Fruit fly (Drosophila melanogaster): Measurements from ENCODE around the gene SsRbeta.

The SsRbeta gene

DNA sequence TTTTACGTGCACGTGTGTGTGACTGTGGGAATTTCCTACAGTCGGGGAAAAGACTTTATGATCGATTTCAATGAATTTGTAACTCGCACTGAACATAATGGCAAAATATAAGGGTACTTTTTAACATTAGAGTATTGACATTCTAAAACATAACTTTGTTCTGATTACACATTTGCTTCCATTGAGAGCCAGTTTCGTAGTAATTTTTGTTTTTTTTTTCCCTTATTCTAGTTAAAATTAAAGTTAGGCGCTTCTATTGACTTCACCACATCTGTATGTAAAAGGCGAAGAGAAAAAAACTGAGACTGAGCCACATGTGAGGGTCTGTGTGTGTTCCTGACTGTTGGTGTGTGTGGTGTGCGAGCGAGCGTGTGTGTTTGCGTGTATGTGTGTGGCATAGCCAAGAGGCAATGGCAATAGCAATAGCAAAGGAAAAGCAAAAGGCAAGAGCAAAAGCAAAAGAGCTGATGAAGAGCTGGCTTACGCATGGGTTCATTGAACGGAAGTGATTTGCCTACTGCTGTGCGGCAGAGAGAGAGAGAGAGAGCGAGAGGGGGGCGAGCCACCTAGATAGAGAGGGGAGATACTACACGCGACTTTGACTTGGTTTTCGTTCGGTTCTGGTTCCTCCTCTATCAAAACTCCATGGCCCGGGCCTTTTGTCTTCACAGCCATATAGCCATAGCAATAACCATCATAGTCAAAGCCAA lies 32.6 kb downstream of the SsRbeta start (continued):
- peak; percentile 78 for TF ChIP-seq CG4318 (GFP tag; optimal IDR thresholded peaks at IDR 0.05)
- no peak for TF ChIP-seq svp (GFP tag)
- TF ChIP-seq dac (GFP tag; optimal IDR thresholded peaks at IDR 0.05) = peak; percentile 65
- TF ChIP-seq Sox14 (GFP tag; optimal IDR thresholded peaks at IDR 0.05) = peak; percentile 85
- TF ChIP-seq Blimp-1 (GFP tag; optimal IDR thresholded peaks at IDR 0.05) = no peak
- peak; percentile 49 for TF ChIP-seq spab (GFP tag; optimal IDR thresholded peaks at IDR 0.05)
- TF ChIP-seq Ets21C (GFP tag; optimal IDR thresholded peaks at IDR 0.05) = no peak
- peak; percentile 56 for TF ChIP-seq esn (GFP tag; optimal IDR thresholded peaks at IDR 0.05)
- peak; percentile 89 for TF ChIP-seq Hr4 (GFP tag; optimal IDR thresholded peaks at IDR 0.05)
- peak; percentile 53 for TF ChIP-seq CG6163 (GFP tag; IDR thresholded peaks at IDR 0.05)
- no peak for TF ChIP-seq CG6854 (GFP tag; optimal IDR thresholded peaks at IDR 0.05)
- peak; percentile 74 for TF ChIP-seq CG10631 (GFP tag; optimal IDR thresholded peaks at IDR 0.05)
- peak; percentile 48 for TF ChIP-seq Hr39 (GFP tag; optimal IDR thresholded peaks at IDR 0.05)
- peak; percentile 75 for TF ChIP-seq net (GFP tag; optimal IDR thresholded peaks at IDR 0.05)
- TF ChIP-seq CG31627 (GFP tag; optimal IDR thresholded peaks at IDR 0.05) = peak; percentile 43
- TF ChIP-seq CG3032 (tag; optimal IDR thresholded peaks at IDR 0.05) = peak; percentile 63
- TF ChIP-seq CG34406 (GFP tag; optimal IDR thresholded peaks at IDR 0.05) = peak; percentile 67
- peak; percentile 33 for TF ChIP-seq dsx (GFP tag; optimal IDR thresholded peaks at IDR 0.05; ENCODE audit: poor library complexity, severe bottlenecking)
- TF ChIP-seq CG8119 (GFP tag; IDR thresholded peaks at IDR 0.05) = peak; percentile 85
- no peak for TF ChIP-seq vri (GFP tag; optimal IDR thresholded peaks at IDR 0.05)
- peak; percentile 40 for TF ChIP-seq Sox15 (GFP tag; optimal IDR thresholded peaks at IDR 0.05)
- TF ChIP-seq CG6276 (GFP tag; optimal IDR thresholded peaks at IDR 0.05) = peak; percentile 84
- TF ChIP-seq CG11902 (GFP tag; optimal IDR thresholded peaks at IDR 0.05) = peak; percentile 45
- TF ChIP-seq fd85E (GFP tag; optimal IDR thresholded peaks at IDR 0.05) = peak; percentile 13
- TF ChIP-seq acj6 (GFP tag; optimal IDR thresholded peaks at IDR 0.05) = peak; percentile 76
- TF ChIP-seq CG6808 (GFP tag; optimal IDR thresholded peaks at IDR 0.05) = peak; percentile 56
- peak; percentile 25 for TF ChIP-seq Smox (GFP tag; optimal IDR thresholded peaks at IDR 0.05)
- TF ChIP-seq pdm3 (GFP tag; optimal IDR thresholded peaks at IDR 0.05) = peak; percentile 83
- TF ChIP-seq achi (GFP tag; optimal IDR thresholded peaks at IDR 0.05) = peak; percentile 84
- peak; percentile 30 for TF ChIP-seq fd59A (GFP tag; optimal IDR thresholded peaks at IDR 0.05)
- TF ChIP-seq CG8632 (GFP tag; optimal IDR thresholded peaks at IDR 0.05) = peak; percentile 57
- peak; percentile 88 for TF ChIP-seq CG15336 (GFP tag; IDR thresholded peaks at IDR 0.05)
- peak; percentile 31 for TF ChIP-seq CG8319 (GFP tag; optimal IDR thresholded peaks at IDR 0.05)
- TF ChIP-seq Met (GFP tag; optimal IDR thresholded peaks at IDR 0.05) = peak; percentile 53
- TF ChIP-seq Ets96B (tag; optimal IDR thresholded peaks at IDR 0.05) = peak; percentile 61
- peak; percentile 75 for TF ChIP-seq eg (GFP tag; IDR thresholded peaks at IDR 0.05)

DNA sequence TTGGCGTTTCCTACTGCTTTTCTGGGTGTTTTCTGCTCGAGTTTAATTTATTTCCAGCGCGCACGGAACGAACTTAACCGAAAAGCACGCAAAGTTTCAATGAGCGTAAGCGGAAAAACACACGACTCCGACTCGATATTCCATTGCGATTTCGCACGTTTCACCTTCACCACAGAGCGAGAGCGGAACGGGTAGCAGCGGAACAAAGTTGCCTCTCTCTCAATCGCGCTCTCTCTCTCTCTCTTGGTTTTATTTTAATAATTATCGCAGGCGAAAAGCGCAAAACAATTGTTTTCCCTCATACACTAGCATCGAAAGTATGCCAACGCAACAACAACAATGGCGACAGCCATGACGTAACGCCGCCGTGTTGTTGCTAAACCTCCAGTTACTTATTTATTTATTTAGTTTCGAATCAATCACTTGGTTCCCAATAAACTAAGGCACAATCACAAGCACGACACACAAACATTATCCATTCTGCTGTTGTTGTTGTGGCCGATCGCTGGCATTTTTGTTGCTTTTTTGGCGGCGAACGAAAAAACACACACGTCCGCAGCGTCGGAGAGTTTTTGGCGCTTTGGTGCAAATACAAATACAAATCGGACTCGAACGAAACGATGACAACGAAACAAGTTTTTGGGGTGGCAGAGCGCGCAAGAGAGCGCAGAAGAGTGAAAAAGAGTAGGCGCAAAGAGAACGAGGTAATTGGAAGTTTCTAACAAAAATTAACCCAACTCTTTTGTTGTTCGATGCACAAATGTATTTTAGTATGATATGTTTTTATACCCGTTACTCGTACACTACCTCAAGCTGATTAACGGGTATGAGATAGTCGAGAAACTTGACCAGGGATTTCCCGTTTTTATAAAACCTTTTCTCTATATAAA lies 35.0 kb downstream of the SsRbeta start, which contains the start of gene CG5151:
TSS of gene CG5151 (minus strand) at position 552 of the 890 bp plus-strand sequence.
- TF ChIP-seq achi (GFP tag; optimal IDR thresholded peaks at IDR 0.05) (peak; percentile 28), fd85E (GFP tag; optimal IDR thresholded peaks at IDR 0.05) (no peak), vri (GFP tag; optimal IDR thresholded peaks at IDR 0.05) (peak; percentile 90), CG6163 (GFP tag; IDR thresholded peaks at IDR 0.05) (peak; percentile 59; the same call in 2 of the 3 replicates), lz (GFP tag; optimal IDR thresholded peaks at IDR 0.05) (no peak), Eip75B (GFP tag; optimal IDR thresholded peaks at IDR 0.05) (peak; percentile 43), svp (GFP tag) (peak; percentile 64), Smox (GFP tag; optimal IDR thresholded peaks at IDR 0.05) (peak; percentile 33), fd59A (GFP tag; optimal IDR thresholded peaks at IDR 0.05) (no peak), CG32006 (GFP tag; optimal IDR thresholded peaks at IDR 0.05) (peak; percentile 36), CG4318 (GFP tag; optimal IDR thresholded peaks at IDR 0.05) (no peak), dsx (GFP tag; optimal IDR thresholded peaks at IDR 0.05; ENCODE audit: poor library complexity, severe bottlenecking) (peak; percentile 57), CG3032 (tag; optimal IDR thresholded peaks at IDR 0.05) (peak; percentile 13), CG6276 (GFP tag; optimal IDR thresholded peaks at IDR 0.05) (peak; percentile 59), CG7368 (GFP tag; optimal IDR thresholded peaks at IDR 0.05) (peak; percentile 18), Hr38 (GFP tag; optimal IDR thresholded peaks at IDR 0.05) (no peak), CG11902 (GFP tag; optimal IDR thresholded peaks at IDR 0.05) (no peak), CG9139 (GFP tag; optimal IDR thresholded peaks at IDR 0.05) (peak; percentile 56), Blimp-1 (GFP tag; optimal IDR thresholded peaks at IDR 0.05) (peak; percentile 8), Ets96B (tag; optimal IDR thresholded peaks at IDR 0.05) (peak; percentile 41), CG1621 (tag; optimal IDR thresholded peaks at IDR 0.05) (peak; percentile 40), CG3919 (GFP tag; optimal IDR thresholded peaks at IDR 0.05) (peak; percentile 27), cyc (GFP tag; optimal IDR thresholded peaks at IDR 0.05) (no peak), dac (GFP tag; optimal IDR thresholded peaks at IDR 0.05) (no peak), Hr4 (GFP tag; optimal IDR thresholded peaks at IDR 0.05) (peak; percentile 12), CG11294 (GFP tag; IDR thresholded peaks at IDR 0.05) (0 out of 2 replicates have a peak, but pooled peaks have one; percentile 19)

All from whole organism, prepupa.